Fruit fly (Drosophila melanogaster) whole organism: ENCODE data around the gene CG9500.

Source experiments
- EcR ChIP-seq, 2 experiments: fragments of >200 bp; optimal IDR thresholded peaks; 2 replicates each; lab custom pipeline; 2017; ENCODE audit warnings: missing biosample characterization in 2 of 2, missing genetic modification characterization in 2 of 2, missing genetic modification reagents in 2 of 2
- psq ChIP-seq: fragments of >200 bp; optimal IDR thresholded peaks from 2 replicates; lab custom pipeline; 2017

DNA sequence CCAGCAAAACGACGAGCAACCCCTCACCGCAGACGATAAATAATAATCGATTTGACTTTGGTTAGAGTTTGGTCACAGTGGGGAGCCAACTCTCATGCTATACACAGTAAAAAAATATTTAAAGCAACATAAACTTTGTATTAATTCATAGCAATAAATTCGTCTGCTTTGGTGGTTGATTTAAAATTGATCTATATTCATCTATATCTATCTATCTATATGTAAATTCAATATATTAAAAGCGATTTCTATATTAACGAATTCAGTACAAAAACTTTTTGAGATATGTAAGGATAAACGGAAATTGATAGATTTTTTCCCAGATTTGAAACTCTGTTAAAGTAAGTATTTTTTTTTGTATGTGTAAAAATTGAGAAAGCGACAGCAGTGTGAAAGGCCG lies 48.2 kb downstream of the CG9500 start:
- TF ChIP-seq EcR (GFP tag; optimal IDR thresholded peaks at IDR 0.05; lab: Kevin White, UChicago), result no peak
- TF ChIP-seq psq (lab: Kevin White, UChicago), result no peak
